Fruit fly (Drosophila melanogaster): Measurements from ENCODE around the gene rempA.

rempA gene

dm6 chr2L:516032-516993, 43.8 kb downstream of the rempA start:
- TF ChIP-seq CG7045 (GFP tag; optimal IDR thresholded peaks at IDR 0.05) (no peak), kay (GFP tag; ENCODE audit: borderline replicate concordance) (peak; percentile 30)

- TF ChIP-seq cic (GFP tag; optimal IDR thresholded peaks at IDR 0.05) (no peak), Crg-1 (GFP tag; optimal IDR thresholded peaks at IDR 0.05) (no peak), ovo (GFP tag; optimal IDR thresholded peaks at IDR 0.05) (no peak), Clk (GFP tag; optimal IDR thresholded peaks at IDR 0.05) (no peak), Hr96 (GFP tag; optimal IDR thresholded peaks at IDR 0.05) (no peak), pad (GFP tag; optimal IDR thresholded peaks at IDR 0.05) (no peak), CG33017 (tag; optimal IDR thresholded peaks at IDR 0.05) (no peak), CG12768 (GFP tag; optimal IDR thresholded peaks at IDR 0.05) (no peak)
Observed at dm6 chr2L:514124-514818, 45.8 kb downstream of the rempA start.

- TF ChIP-seq CG11617 (GFP tag; optimal IDR thresholded peaks at IDR 0.05) (no peak), CG1620 (GFP tag; optimal IDR thresholded peaks at IDR 0.05) (no peak), CG5204 (GFP tag; optimal IDR thresholded peaks at IDR 0.05) (no peak), ovo (GFP tag; optimal IDR thresholded peaks at IDR 0.05) (no peak), CG14711 (tag; optimal IDR thresholded peaks at IDR 0.05) (no peak), pad (GFP tag; optimal IDR thresholded peaks at IDR 0.05) (no peak), CG33017 (tag; optimal IDR thresholded peaks at IDR 0.05) (no peak), Clk (GFP tag; optimal IDR thresholded peaks at IDR 0.05) (no peak), cnc (optimal IDR thresholded peaks at IDR 0.05) (no peak), cic (GFP tag; optimal IDR thresholded peaks at IDR 0.05) (no peak), CG12768 (GFP tag; optimal IDR thresholded peaks at IDR 0.05) (no peak)
Observed at dm6 chr2L:513035-513434, 47.1 kb downstream of the rempA start.

dm6 chr2L:512028-512427, 48.1 kb downstream of the rempA start:
- TF ChIP-seq pad (GFP tag; optimal IDR thresholded peaks at IDR 0.05) (no peak), CG33017 (tag; optimal IDR thresholded peaks at IDR 0.05) (no peak), toe (GFP tag; optimal IDR thresholded peaks at IDR 0.05) (no peak)

- TF ChIP-seq CG11617 (GFP tag; optimal IDR thresholded peaks at IDR 0.05) (no peak), CG5204 (GFP tag; optimal IDR thresholded peaks at IDR 0.05) (no peak), pad (GFP tag; optimal IDR thresholded peaks at IDR 0.05) (no peak), CG12768 (GFP tag; optimal IDR thresholded peaks at IDR 0.05) (no peak), kay (GFP tag; ENCODE audit: borderline replicate concordance) (no peak), CG14711 (tag; optimal IDR thresholded peaks at IDR 0.05) (no peak), toe (GFP tag; optimal IDR thresholded peaks at IDR 0.05) (no peak), CG7101 (tag; optimal IDR thresholded peaks at IDR 0.05) (no peak), CG33017 (tag; optimal IDR thresholded peaks at IDR 0.05) (no peak), Mnt (GFP tag; optimal IDR thresholded peaks at IDR 0.05) (no peak), tj (GFP tag; optimal IDR thresholded peaks at IDR 0.05) (no peak), CG7045 (GFP tag; optimal IDR thresholded peaks at IDR 0.05) (no peak), cnc (optimal IDR thresholded peaks at IDR 0.05) (no peak), ovo (GFP tag; optimal IDR thresholded peaks at IDR 0.05) (no peak), bab1 (GFP tag; optimal IDR thresholded peaks at IDR 0.05) (no peak), Hr96 (GFP tag; optimal IDR thresholded peaks at IDR 0.05) (no peak)
Observed at dm6 chr2L:510534-511014, 49.5 kb downstream of the rempA start.

dm6 chr2L:507169-507568, 52.9 kb downstream of the rempA start:
- TF ChIP-seq CG14711 (tag; optimal IDR thresholded peaks at IDR 0.05) (no peak), kay (GFP tag; ENCODE audit: borderline replicate concordance) (no peak), CG33017 (tag; optimal IDR thresholded peaks at IDR 0.05) (no peak), CG5204 (GFP tag; optimal IDR thresholded peaks at IDR 0.05) (no peak), cic (GFP tag; optimal IDR thresholded peaks at IDR 0.05) (no peak), bab1 (GFP tag; optimal IDR thresholded peaks at IDR 0.05) (no peak), toe (GFP tag; optimal IDR thresholded peaks at IDR 0.05) (no peak), CG11617 (GFP tag; optimal IDR thresholded peaks at IDR 0.05) (no peak), CG1620 (GFP tag; optimal IDR thresholded peaks at IDR 0.05) (no peak), Hr96 (GFP tag; optimal IDR thresholded peaks at IDR 0.05) (no peak), Crg-1 (GFP tag; optimal IDR thresholded peaks at IDR 0.05) (no peak), Mnt (GFP tag; optimal IDR thresholded peaks at IDR 0.05) (no peak), CG12768 (GFP tag; optimal IDR thresholded peaks at IDR 0.05) (no peak), Clk (GFP tag; optimal IDR thresholded peaks at IDR 0.05) (no peak), tj (GFP tag; optimal IDR thresholded peaks at IDR 0.05) (no peak)

- TF ChIP-seq pad (GFP tag; optimal IDR thresholded peaks at IDR 0.05): no peak
- TF ChIP-seq CG14711 (tag; optimal IDR thresholded peaks at IDR 0.05): no peak
- no peak for TF ChIP-seq Hr96 (GFP tag; optimal IDR thresholded peaks at IDR 0.05)
- no peak for TF ChIP-seq tj (GFP tag; optimal IDR thresholded peaks at IDR 0.05)
- no peak for TF ChIP-seq cic (GFP tag; optimal IDR thresholded peaks at IDR 0.05)
- TF ChIP-seq bab1 (GFP tag; optimal IDR thresholded peaks at IDR 0.05): no peak
- no peak for TF ChIP-seq CG1620 (GFP tag; optimal IDR thresholded peaks at IDR 0.05)
- no peak for TF ChIP-seq CG7101 (tag; optimal IDR thresholded peaks at IDR 0.05)
- no peak for TF ChIP-seq cnc (optimal IDR thresholded peaks at IDR 0.05)
- TF ChIP-seq toe (GFP tag; optimal IDR thresholded peaks at IDR 0.05): no peak
- TF ChIP-seq Mnt (GFP tag; optimal IDR thresholded peaks at IDR 0.05): no peak
- TF ChIP-seq CG7045 (GFP tag; optimal IDR thresholded peaks at IDR 0.05): no peak
- no peak for TF ChIP-seq CG33017 (tag; optimal IDR thresholded peaks at IDR 0.05)
Observed at dm6 chr2L:506443-506842, 53.7 kb downstream of the rempA start.

Measured in whole organism, adult.